Worm (Caenorhabditis elegans) whole organism, early embryonic: ENCODE data around the gene B0393.7.

ENCODE experiments used
- F13C5.2 ChIP-seq: sonication (generic microtip); optimal IDR thresholded peaks from 2 replicates; lab custom pipeline; 2017; ENCODE audit warnings: mild to moderate bottlenecking, missing genetic modification characterization, inconsistent platforms, missing compliant biosample characterization
- ama-1 ChIP-seq: fragments of 150-350 bp; optimal IDR thresholded peaks from 2 replicates; lab custom pipeline; 2014
- ceh-13 ChIP-seq: fragments of 200-800 bp; sonication (Bioruptor generic); optimal IDR thresholded peaks from 2 replicates; lab custom pipeline; 2018; ENCODE audit warnings: mild to moderate bottlenecking, missing genetic modification characterization, missing compliant biosample characterization
- ceh-36 ChIP-seq: sonication (generic microtip); optimal IDR thresholded peaks from 2 replicates; lab custom pipeline; 2016; ENCODE audit warnings: missing genetic modification characterization, inconsistent platforms, missing compliant biosample characterization
- flt-1 ChIP-seq: fragments of 200-800 bp; sonication (Bioruptor generic); IDR thresholded peaks from 2 replicates; pipeline ENCODE4 v1.3.6; 2022; ENCODE audit warnings: missing genetic modification characterization, missing compliant biosample characterization
- hmg-4 ChIP-seq: fragments of 200-800 bp; sonication (Bioruptor generic); optimal IDR thresholded peaks from 2 replicates; lab custom pipeline; 2018; ENCODE audit warnings: mild to moderate bottlenecking, missing genetic modification characterization, missing compliant biosample characterization
- tbx-11 ChIP-seq: fragments of 200-800 bp; sonication (Bioruptor generic); IDR thresholded peaks from 2 replicates; pipeline ENCODE4 v1.3.6; 2022; ENCODE audit warnings: missing genetic modification characterization, missing compliant biosample characterization
- tbx-37 ChIP-seq: fragments of 200-800 bp; sonication (Bioruptor generic); conservative IDR thresholded peaks from 2 replicates; pipeline ENCODE4 v1.3.6; 2022; ENCODE audit warnings: missing genetic modification reagents, missing genetic modification characterization, missing compliant biosample characterization

DNA sequence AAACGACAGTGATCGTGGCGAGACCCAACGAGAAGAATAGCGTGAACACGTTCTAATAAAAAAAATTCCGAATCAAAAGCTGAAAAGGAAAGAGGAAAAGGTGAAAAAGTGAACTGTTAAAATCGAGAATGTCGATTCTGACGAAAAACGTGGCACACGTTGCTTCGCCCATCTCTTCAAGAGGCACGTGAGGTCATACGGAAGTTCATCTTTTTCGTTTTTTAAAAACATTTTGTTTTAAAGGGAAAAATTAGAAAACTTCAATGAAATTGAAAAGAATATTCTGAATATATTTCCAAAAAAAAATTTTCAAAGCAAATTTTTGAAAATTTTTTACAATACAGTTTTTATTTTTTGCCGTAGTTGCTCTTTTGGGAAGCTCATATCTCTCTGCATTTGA is 33.3 kb upstream of the B0393.7 start, which contains the start of gene C38D4.7:
- TF ChIP-seq tbx-37 (GFP tag; lab: Robert Waterston, UW) = no peak
- TF ChIP-seq ceh-13 (GFP tag; lab: Kevin White, UChicago) = no peak
- no peak for TF ChIP-seq ama-1 (lab: Kevin White, UChicago)
- no peak for TF ChIP-seq flt-1
- no peak for TF ChIP-seq tbx-11 (GFP tag; lab: Robert Waterston, UW)
- no peak for TF ChIP-seq hmg-4
- TF ChIP-seq F13C5.2 (tag; lab: Kevin White, UChicago) = no peak
- TF ChIP-seq ceh-36 = no peak
